Worm (Caenorhabditis elegans) whole organism, young adult: Measurements from ENCODE around the gene gtap-1.

ENCODE experiments used
- B0019.2 ChIP-seq: fragments of 200-800 bp; sonication (Bioruptor generic); conservative IDR thresholded peaks from 2 replicates; pipeline ENCODE4 v1.3.6; 2022; ENCODE audit warnings: missing genetic modification reagents, missing genetic modification characterization, missing compliant biosample characterization
- F37B4.10 ChIP-seq: fragments of 200-800 bp; sonication (Bioruptor generic); IDR thresholded peaks from 2 replicates; pipeline ENCODE4 v1.3.6; 2022; ENCODE audit warnings: missing genetic modification characterization, missing compliant biosample characterization
- F52B5.7 ChIP-seq: sonication (generic microtip); optimal IDR thresholded peaks from 2 replicates; lab custom pipeline; 2016; ENCODE audit warnings: mild to moderate bottlenecking, missing genetic modification characterization, missing compliant biosample characterization
- F57C9.4 ChIP-seq: sonication (generic microtip); optimal IDR thresholded peaks from 2 replicates; lab custom pipeline; 2017; ENCODE audit warnings: mild to moderate bottlenecking, missing genetic modification characterization, missing compliant biosample characterization
- T07F8.4 ChIP-seq: sonication (generic microtip); optimal IDR thresholded peaks from 2 replicates; lab custom pipeline; 2016; ENCODE audit warnings: mild to moderate bottlenecking, missing genetic modification characterization, moderate library complexity, missing compliant biosample characterization
- Y79H2A.3 ChIP-seq: fragments of 200-800 bp; sonication (Bioruptor generic); conservative IDR thresholded peaks from 2 replicates; pipeline ENCODE4 v1.3.6; 2022; ENCODE audit warnings: missing genetic modification reagents, missing genetic modification characterization, missing compliant biosample characterization
- akir-1 ChIP-seq: fragments of 200-800 bp; sonication (Bioruptor generic); optimal IDR thresholded peaks from 2 replicates; lab custom pipeline; 2018; ENCODE audit warnings: mild to moderate bottlenecking, missing genetic modification characterization, moderate library complexity, missing compliant biosample characterization
- athp-1 ChIP-seq: sonication (generic microtip); optimal IDR thresholded peaks from 2 replicates; lab custom pipeline; 2017; ENCODE audit warnings: mild to moderate bottlenecking, missing genetic modification characterization, missing compliant biosample characterization
- attf-5 ChIP-seq: fragments of 200-800 bp; sonication (Bioruptor generic); optimal IDR thresholded peaks from 2 replicates; lab custom pipeline; 2018; ENCODE audit warnings: mild to moderate bottlenecking, missing genetic modification characterization, missing compliant biosample characterization
- bed-2 ChIP-seq: fragments of 200-800 bp; sonication (Bioruptor generic); IDR thresholded peaks from 2 replicates; pipeline ENCODE4 v1.3.6; 2022; ENCODE audit warnings: missing genetic modification reagents, missing genetic modification characterization, missing compliant biosample characterization
- ccch-3 ChIP-seq: fragments of 200-800 bp; sonication (Bioruptor generic); optimal IDR thresholded peaks from 2 replicates; lab custom pipeline; 2018; ENCODE audit warnings: mild to moderate bottlenecking, missing genetic modification characterization, missing compliant biosample characterization
- cebp-2 ChIP-seq: fragments of 200-800 bp; sonication (Bioruptor generic); IDR thresholded peaks from 2 replicates; pipeline ENCODE4 v1.3.6; 2022; ENCODE audit warnings: missing genetic modification characterization, missing compliant biosample characterization
- ceh-79 ChIP-seq: sonication (generic microtip); optimal IDR thresholded peaks from 2 replicates; lab custom pipeline; 2017; ENCODE audit warnings: mild to moderate bottlenecking, missing genetic modification characterization, missing compliant biosample characterization
- chd-7 ChIP-seq: sonication (generic microtip); optimal IDR thresholded peaks from 2 replicates; lab custom pipeline; 2016; ENCODE audit warnings: mild to moderate bottlenecking, missing genetic modification characterization, moderate library complexity, missing compliant biosample characterization
- dpl-1 ChIP-seq: fragments of 150-350 bp; optimal IDR thresholded peaks from 2 replicates; lab custom pipeline; 2014; ENCODE audit warnings: missing biosample characterization, missing genetic modification reagents, missing genetic modification characterization
- egl-18 ChIP-seq: fragments of 200-800 bp; sonication (Bioruptor generic); IDR thresholded peaks from 2 replicates; pipeline ENCODE4 v1.3.6; 2022; ENCODE audit warnings: missing genetic modification reagents, missing genetic modification characterization, missing compliant biosample characterization
- egl-44 ChIP-seq: fragments of 200-800 bp; sonication (Bioruptor generic); IDR thresholded peaks from 2 replicates; pipeline ENCODE4 v1.3.6; 2022; ENCODE audit warnings: missing genetic modification reagents, missing genetic modification characterization, missing compliant biosample characterization
- ets-4 ChIP-seq: fragments of 200-800 bp; sonication (Bioruptor generic); optimal IDR thresholded peaks from 2 replicates; lab custom pipeline; 2018; ENCODE audit warnings: mild to moderate bottlenecking, missing genetic modification characterization, missing compliant biosample characterization
- him-1 ChIP-seq: sonication (generic microtip); optimal IDR thresholded peaks from 2 replicates; lab custom pipeline; 2016; ENCODE audit warnings: missing genotype, missing genetic modification reagents, missing genetic modification characterization, missing compliant biosample characterization
- hmg-1.2 ChIP-seq: fragments of 200-800 bp; sonication (Bioruptor generic); IDR thresholded peaks from 2 replicates; pipeline ENCODE4 v1.3.6; 2022; ENCODE audit warnings: missing genetic modification reagents, missing genetic modification characterization, missing compliant biosample characterization
- lin-54 ChIP-seq: fragments of 200-800 bp; sonication (Bioruptor generic); optimal IDR thresholded peaks from 2 replicates; lab custom pipeline; 2018; ENCODE audit warnings: mild to moderate bottlenecking, missing genetic modification characterization, missing compliant biosample characterization
- lsl-1 ChIP-seq: fragments of 200-800 bp; sonication (Bioruptor generic); optimal IDR thresholded peaks from 2 replicates; lab custom pipeline; 2018; ENCODE audit warnings: mild to moderate bottlenecking, missing genetic modification characterization, moderate library complexity, missing compliant biosample characterization
- lsy-27 ChIP-seq: sonication (generic microtip); optimal IDR thresholded peaks from 2 replicates; lab custom pipeline; 2017; ENCODE audit warnings: missing genetic modification characterization, mild to moderate bottlenecking, missing compliant biosample characterization, antibody characterized with exemption, missing genotype, borderline replicate concordance; ENCODE audit not compliant: insufficient read depth
- madf-8 ChIP-seq: fragments of 200-800 bp; sonication (Bioruptor generic); conservative IDR thresholded peaks from 2 replicates; pipeline ENCODE4 v1.3.6; 2022; ENCODE audit warnings: missing genetic modification reagents, missing genetic modification characterization, missing compliant biosample characterization
- nfya-1 ChIP-seq: sonication (generic microtip); optimal IDR thresholded peaks from 2 replicates; lab custom pipeline; 2017; ENCODE audit warnings: antibody characterized with exemption, missing compliant biosample characterization, missing genetic modification characterization, borderline replicate concordance; ENCODE audit not compliant: insufficient read depth
- nfyb-1 ChIP-seq: fragments of 200-800 bp; sonication (Bioruptor generic); IDR thresholded peaks from 2 replicates; pipeline ENCODE4 v1.3.6; 2022; ENCODE audit warnings: missing genetic modification reagents, missing genetic modification characterization, missing compliant biosample characterization
- nhr-179 ChIP-seq: sonication (generic microtip); optimal IDR thresholded peaks from 2 replicates; lab custom pipeline; 2016; ENCODE audit warnings: mild to moderate bottlenecking, missing genetic modification characterization, missing compliant biosample characterization
- nhr-80 ChIP-seq: sonication (generic microtip); optimal IDR thresholded peaks from 2 replicates; lab custom pipeline; 2016; ENCODE audit warnings: missing genetic modification characterization, missing compliant biosample characterization
- pbrm-1 ChIP-seq: fragments of 200-800 bp; sonication (Bioruptor generic); IDR thresholded peaks from 2 replicates; pipeline ENCODE4 v1.3.6; 2022; ENCODE audit warnings: missing genetic modification reagents, missing genetic modification characterization, missing compliant biosample characterization
- rcor-1 ChIP-seq: fragments of 200-800 bp; sonication (Bioruptor generic); IDR thresholded peaks from 2 replicates; pipeline ENCODE4 v1.3.6; 2022; ENCODE audit warnings: missing genetic modification reagents, missing genetic modification characterization, missing compliant biosample characterization
- snpc-1.1 ChIP-seq: sonication (generic microtip); optimal IDR thresholded peaks from 2 replicates; lab custom pipeline; 2017; ENCODE audit warnings: missing genetic modification characterization, mild to moderate bottlenecking, missing compliant biosample characterization, antibody characterized with exemption, moderate library complexity, missing genotype, missing genetic modification reagents; ENCODE audit not compliant: insufficient read depth
- unc-130 ChIP-seq: sonication (generic microtip); optimal IDR thresholded peaks from 2 replicates; lab custom pipeline; 2016; ENCODE audit warnings: missing genetic modification reagents, missing genetic modification characterization, missing compliant biosample characterization
- ztf-18 ChIP-seq: sonication (generic microtip); optimal IDR thresholded peaks from 2 replicates; lab custom pipeline; 2016; ENCODE audit warnings: missing genotype, mild to moderate bottlenecking, missing genetic modification characterization, missing compliant biosample characterization
- ztf-25 ChIP-seq: fragments of 200-800 bp; sonication (Bioruptor generic); IDR thresholded peaks from 2 replicates; pipeline ENCODE4 v1.3.6; 2022; ENCODE audit warnings: missing genetic modification reagents, missing genetic modification characterization, missing compliant biosample characterization
- ztf-6 ChIP-seq: fragments of 200-800 bp; sonication (Bioruptor generic); IDR thresholded peaks from 2 replicates; pipeline ENCODE4 v1.3.6; 2022; ENCODE audit warnings: missing genetic modification reagents, missing genetic modification characterization, missing compliant biosample characterization

gtap-1 gene

DNA sequence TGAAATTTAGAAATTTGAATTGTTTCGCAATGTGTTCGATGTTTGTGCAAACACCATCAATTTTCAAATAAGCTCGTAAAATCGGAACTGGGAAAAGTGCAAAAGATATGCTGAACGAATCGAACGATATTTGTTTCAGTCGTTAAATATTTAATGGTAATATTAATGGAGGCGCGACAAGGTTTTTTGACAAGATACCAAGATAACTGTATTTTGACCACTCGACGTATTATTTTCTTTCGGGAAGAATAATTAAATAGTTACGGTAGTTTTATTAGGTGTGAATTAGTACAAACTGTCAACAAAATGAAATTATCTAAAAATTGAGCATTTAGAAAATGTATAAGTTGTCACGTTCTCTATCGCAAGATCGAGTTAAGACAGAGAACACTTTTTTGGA is 28.7 kb downstream of the gtap-1 start:
- TF ChIP-seq B0019.2 (GFP tag; lab: Robert Waterston, UW) (no peak), lsl-1 (GFP tag; lab: Kevin White, UChicago) (no peak), rcor-1 (GFP tag; lab: Robert Waterston, UW) (no peak), ets-4 (no peak), cebp-2 (GFP tag; lab: Robert Waterston, UW) (no peak), nfyb-1 (GFP tag; lab: Robert Waterston, UW) (no peak), F52B5.7 (tag; lab: Kevin White, UChicago) (no peak), athp-1 (tag; lab: Kevin White, UChicago) (no peak), madf-8 (GFP tag; lab: Robert Waterston, UW) (no peak), him-1 (tag; lab: Kevin White, UChicago) (no peak), nhr-80 (tag; lab: Kevin White, UChicago) (no peak), ztf-18 (tag; lab: Kevin White, UChicago) (no peak), Y79H2A.3 (GFP tag; lab: Robert Waterston, UW) (no peak), T07F8.4 (tag; lab: Kevin White, UChicago) (no peak), lin-54 (no peak), attf-5 (GFP tag; lab: Kevin White, UChicago) (no peak), akir-1 (GFP tag; lab: Kevin White, UChicago) (no peak)
- TF ChIP-seq, all 124 proteins: peak for 0

DNA sequence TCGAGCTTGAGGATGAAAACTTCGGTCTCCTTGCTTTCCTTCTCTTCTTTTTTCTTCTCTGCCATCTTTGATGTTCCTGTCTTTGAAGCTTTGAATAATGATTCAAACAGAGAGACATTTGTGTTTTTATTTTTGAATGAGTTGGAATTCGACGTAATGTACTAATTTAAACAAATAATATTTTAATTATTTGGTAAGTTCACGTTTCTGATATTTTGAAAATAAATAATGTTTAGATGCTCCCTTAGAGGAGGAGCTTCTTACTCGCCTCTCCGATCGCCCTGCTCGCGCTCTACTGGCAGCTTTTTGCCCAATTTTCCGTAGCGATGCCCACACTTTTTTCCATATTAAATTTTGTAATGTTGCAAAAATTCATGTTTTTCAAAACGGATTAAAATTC is 32.0 kb downstream of the gtap-1 start, which contains the start of the genes K05F1.9 and K05F1.1:
Gene K05F1.9 (minus strand): TSS at position 101 of the 400 bp plus-strand sequence.
Gene K05F1.1 (plus strand): TSS at position 308 of the 400 bp plus-strand sequence.
- TF ChIP-seq dpl-1 (GFP tag; lab: Kevin White, UChicago) (no peak), pbrm-1 (no peak), ztf-6 (GFP tag; lab: Robert Waterston, UW) (no peak), chd-7 (no peak), F57C9.4 (tag; lab: Kevin White, UChicago) (no peak)

DNA sequence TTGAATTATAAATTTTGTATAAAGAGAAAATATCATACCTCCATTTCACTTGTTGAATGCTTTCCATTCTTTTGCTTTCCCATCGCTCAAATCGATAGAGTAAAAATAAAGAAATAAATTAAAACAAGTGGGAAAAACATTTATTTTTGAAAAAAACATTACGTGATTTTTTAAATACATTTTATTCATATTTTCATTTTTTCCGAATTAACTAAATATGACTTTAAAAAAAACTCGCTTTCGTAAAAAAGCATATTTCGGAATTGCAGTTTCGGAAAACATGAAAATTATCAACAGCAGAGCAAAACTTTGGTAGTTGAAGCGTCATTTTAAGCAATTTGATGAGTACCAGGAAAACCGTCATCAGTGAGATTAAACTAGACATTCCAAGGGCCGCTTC is 33.5 kb downstream of the gtap-1 start, which contains the start of gene K05F1.8:
Gene K05F1.8 (minus strand): TSS at position 101 of the 400 bp plus-strand sequence.
- TF ChIP-seq snpc-1.1 (tag; lab: Kevin White, UChicago) = no peak
- no peak for TF ChIP-seq egl-18 (GFP tag; lab: Robert Waterston, UW)
- no peak for TF ChIP-seq F57C9.4 (tag; lab: Kevin White, UChicago)
- TF ChIP-seq pbrm-1 = no peak
- no peak for TF ChIP-seq ccch-3
- TF ChIP-seq unc-130 = no peak
- no peak for TF ChIP-seq nfya-1 (tag; lab: Kevin White, UChicago)
- TF ChIP-seq bed-2 (GFP tag; lab: Robert Waterston, UW) = no peak
- no peak for TF ChIP-seq ztf-25 (GFP tag; lab: Robert Waterston, UW)

DNA sequence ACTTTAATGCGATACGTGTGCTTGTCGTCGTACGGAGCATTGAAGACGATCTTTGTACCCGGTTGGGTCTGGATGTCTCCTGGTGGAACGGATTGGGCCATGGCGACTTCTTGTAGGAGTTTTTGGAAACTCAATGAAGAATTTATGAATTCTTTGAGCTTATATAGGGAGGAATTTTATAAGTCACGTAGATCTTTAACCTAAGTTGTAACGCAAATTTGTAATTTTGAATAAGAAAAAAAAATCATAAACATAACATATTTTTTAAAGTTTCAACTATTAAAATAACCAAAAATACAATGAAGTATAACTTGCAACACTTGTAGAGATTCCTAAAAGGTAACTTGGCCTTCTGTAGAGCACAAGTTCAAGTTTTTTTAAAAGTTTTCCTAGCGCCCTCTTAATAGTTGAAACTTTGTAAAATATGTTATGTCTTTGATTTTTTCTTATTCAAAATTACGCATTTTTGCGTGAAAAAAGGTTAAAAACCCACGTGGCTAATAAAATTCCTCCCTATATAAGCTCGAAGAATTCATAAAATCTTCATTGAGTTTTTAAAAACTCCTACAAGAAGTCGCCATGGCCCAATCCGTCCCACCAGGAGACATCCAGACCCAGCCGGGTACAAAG is 35.6 kb downstream of the gtap-1 start, which contains the start of the genes msp-63 and msp-142:
Gene msp-63 (minus strand): TSS at position 101 of the 630 bp plus-strand sequence.
Gene msp-142 (plus strand): TSS at position 580 of the 630 bp plus-strand sequence.
- TF ChIP-seq T07F8.4 (tag; lab: Kevin White, UChicago) (no peak), hmg-1.2 (GFP tag; lab: Robert Waterston, UW) (no peak), ceh-79 (tag; lab: Kevin White, UChicago) (no peak)

DNA sequence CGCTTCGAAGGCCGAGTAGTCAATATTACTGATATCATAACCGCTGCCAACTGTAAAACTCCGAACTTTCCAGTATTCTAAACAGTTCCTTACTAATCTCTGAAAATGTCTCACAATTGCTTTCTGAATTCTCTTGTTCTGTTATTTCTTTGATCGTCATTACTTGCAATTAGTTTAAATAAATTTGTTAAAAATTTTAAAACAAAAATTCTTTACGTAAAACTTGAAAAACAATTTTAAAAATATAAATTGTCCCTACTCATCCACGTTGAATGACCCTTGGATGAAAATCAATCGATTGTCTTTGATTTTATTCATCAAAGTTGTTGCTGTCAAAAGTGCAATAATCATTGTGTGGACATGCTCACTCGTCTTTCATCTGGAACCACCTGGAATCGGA is 38.8 kb downstream of the gtap-1 start, which contains the start of gene acdh-8:
Gene acdh-8 (plus strand): TSS at position 301 of the 400 bp plus-strand sequence.
- TF ChIP-seq egl-44 (GFP tag; lab: Robert Waterston, UW) (no peak), bed-2 (GFP tag; lab: Robert Waterston, UW) (no peak), lsy-27 (tag; lab: Kevin White, UChicago) (no peak), akir-1 (GFP tag; lab: Kevin White, UChicago) (no peak), nhr-179 (tag; lab: Kevin White, UChicago) (no peak), ztf-6 (GFP tag; lab: Robert Waterston, UW) (no peak), B0019.2 (GFP tag; lab: Robert Waterston, UW) (no peak), rcor-1 (GFP tag; lab: Robert Waterston, UW) (no peak), F37B4.10 (GFP tag; lab: Robert Waterston, UW) (no peak)
